Fruit fly (Drosophila melanogaster) whole organism, larva: ENCODE measurements around the gene Ae2.

Experiments used
- noc ChIP-seq: fragments of 200-800 bp; sonication (Bioruptor generic); optimal IDR thresholded peaks from 3 replicates; lab custom pipeline; 2019; ENCODE audit warnings: missing biosample characterization, mild to moderate bottlenecking, missing genetic modification characterization, moderate library complexity

Ae2 gene

dm6 chr3L:9763389-9763917 is at the start of gene Ae2:
Ae2 (plus strand) TSS chr3L:9763544.
- TF ChIP-seq noc (tag; lab: Kevin White, UChicago) = no peak

- peak; percentile 76 for TF ChIP-seq noc (tag; lab: Kevin White, UChicago)
Observed at dm6 chr3L:9713828-9714536, 49.4 kb upstream of the Ae2 start, which contains the start of gene vsg. vsg (plus strand) TSS chr3L:9714324.

- no peak for TF ChIP-seq noc (tag; lab: Kevin White, UChicago)
Observed at dm6 chr3L:9714537-9715144, 48.7 kb upstream of the Ae2 start.

- TF ChIP-seq noc (tag; lab: Kevin White, UChicago) = no peak
Observed at dm6 chr3L:9716595-9716994, 46.7 kb upstream of the Ae2 start.

- TF ChIP-seq noc (tag; lab: Kevin White, UChicago) = no peak
Observed at dm6 chr3L:9717101-9717500, 46.2 kb upstream of the Ae2 start.

- no peak for TF ChIP-seq noc (tag; lab: Kevin White, UChicago)
Observed at dm6 chr3L:9717839-9718238, 45.5 kb upstream of the Ae2 start.

dm6 chr3L:9718929-9719328 is 44.4 kb upstream of the Ae2 start, which contains the start of the genes CG18178 and CG14174:
CG18178 (minus strand) TSS chr3L:9719144.
CG14174 (plus strand) TSS chr3L:9719328.
- peak; percentile 58 for TF ChIP-seq noc (tag; lab: Kevin White, UChicago)

- no peak for TF ChIP-seq noc (tag; lab: Kevin White, UChicago)
Observed at dm6 chr3L:9720102-9720501, 43.2 kb upstream of the Ae2 start.

- TF ChIP-seq noc (tag; lab: Kevin White, UChicago) = peak; percentile 42
Observed at dm6 chr3L:9723108-9723507, 40.2 kb upstream of the Ae2 start, which contains the start of the genes nbs and defl. nbs (minus strand) TSS chr3L:9723194. defl (plus strand) TSS chr3L:9723423.

- no peak for TF ChIP-seq noc (tag; lab: Kevin White, UChicago)
Observed at dm6 chr3L:9726707-9727106, 36.6 kb upstream of the Ae2 start, which contains the start of gene Naa60. Naa60 (plus strand) TSS chr3L:9726895.

dm6 chr3L:9729795-9730421 is 33.4 kb upstream of the Ae2 start, which contains the start of gene ATPsynB:
ATPsynB (plus strand) TSS chr3L:9729999.
- no peak for TF ChIP-seq noc (tag; lab: Kevin White, UChicago)

dm6 chr3L:9733563-9733962 is 29.8 kb upstream of the Ae2 start, which contains the start of gene CG6749:
CG6749 (minus strand) TSS chr3L:9733807.
- TF ChIP-seq noc (tag; lab: Kevin White, UChicago) = no peak

dm6 chr3L:9739629-9740028 is 23.7 kb upstream of the Ae2 start:
- no peak for TF ChIP-seq noc (tag; lab: Kevin White, UChicago)

- no peak for TF ChIP-seq noc (tag; lab: Kevin White, UChicago)
Observed at dm6 chr3L:9742342-9742741, 21.0 kb upstream of the Ae2 start.

- TF ChIP-seq noc (tag; lab: Kevin White, UChicago) = no peak
Observed at dm6 chr3L:9744060-9744549, 19.2 kb upstream of the Ae2 start.

- no peak for TF ChIP-seq noc (tag; lab: Kevin White, UChicago)
Observed at dm6 chr3L:9745393-9745792, 18.0 kb upstream of the Ae2 start.
